Fruit fly (Drosophila melanogaster): ENCODE data around the gene CG14323.

dm6 chr3R:17588805-17589204 lies 33.1 kb downstream of the CG14323 start:
- TF ChIP-seq HmgZ (tag; optimal IDR thresholded peaks at IDR 0.05) (no peak), CG12744 (GFP tag; optimal IDR thresholded peaks at IDR 0.05) (no peak), zfh2 (GFP tag; optimal IDR thresholded peaks at IDR 0.05) (no peak), Meics (GFP tag; optimal IDR thresholded peaks at IDR 0.05) (no peak), CG16813 (GFP tag; IDR thresholded peaks at IDR 0.05; ENCODE audit: partially characterized antibody) (no peak), az2 (GFP tag; optimal IDR thresholded peaks at IDR 0.05) (no peak), Sox102F (GFP tag; optimal IDR thresholded peaks at IDR 0.05) (no peak), CG17359 (tag; optimal IDR thresholded peaks at IDR 0.05) (no peak)

Data from whole organism, embryonic.